Fruit fly (Drosophila melanogaster): ENCODE measurements around the gene hep.

The hep gene

dm6 chrX:13087333-13087828, 2.9 kb downstream of the hep start (continued):
- TF ChIP-seq Eip74EF (GFP tag; optimal IDR thresholded peaks at IDR 0.05) (peak in 1 of 2 experiments; percentile 67), CG31388 (GFP tag; optimal IDR thresholded peaks at IDR 0.05) (no peak), HLHmδ (GFP tag; optimal IDR thresholded peaks at IDR 0.05) (no peak), dm (GFP tag; optimal IDR thresholded peaks at IDR 0.05) (no peak), CG17328 (GFP tag; IDR thresholded peaks at IDR 0.05) (no peak), CG4707 (GFP tag; optimal IDR thresholded peaks at IDR 0.05) (peak; percentile 48), CG18764 (GFP tag; optimal IDR thresholded peaks at IDR 0.05) (no peak), CG10147 (GFP tag; optimal IDR thresholded peaks at IDR 0.05) (no peak), B-H2 (GFP tag; optimal IDR thresholded peaks at IDR 0.05) (peak; percentile 36), crol (GFP tag; IDR thresholded peaks at IDR 0.05) (peak; percentile 70), br (optimal IDR thresholded peaks at IDR 0.05) (no peak), CG10209 (GFP tag; optimal IDR thresholded peaks at IDR 0.05) (no peak), wek (GFP tag; optimal IDR thresholded peaks at IDR 0.05) (no peak), Fer2 (tag; optimal IDR thresholded peaks at IDR 0.05) (no peak), CG13775 (GFP tag; optimal IDR thresholded peaks at IDR 0.05) (no peak), CG18599 (GFP tag; optimal IDR thresholded peaks at IDR 0.05) (peak; percentile 14), CG10462 (GFP tag; optimal IDR thresholded peaks at IDR 0.05) (no peak), CG34376 (GFP tag; optimal IDR thresholded peaks at IDR 0.05) (peak; percentile 63), CG31441 (GFP tag; IDR thresholded peaks at IDR 0.05) (no peak), Gug (GFP tag; IDR thresholded peaks at IDR 0.05) (no peak), CG31224 (GFP tag; IDR thresholded peaks at IDR 0.05) (no peak), NC2β (GFP tag; optimal IDR thresholded peaks at IDR 0.05) (no peak), CG10431 (GFP tag; optimal IDR thresholded peaks at IDR 0.05) (no peak), Dek (tag; optimal IDR thresholded peaks at IDR 0.05) (no peak), ATbp (GFP tag; optimal IDR thresholded peaks at IDR 0.05) (no peak), CG12219 (GFP tag; optimal IDR thresholded peaks at IDR 0.05) (no peak), jigr1 (GFP tag; IDR thresholded peaks at IDR 0.05) (no peak), maf-S (GFP tag; optimal IDR thresholded peaks at IDR 0.05) (no peak), CG4730 (GFP tag; IDR thresholded peaks at IDR 0.05) (no peak), CG1647 (GFP tag; optimal IDR thresholded peaks at IDR 0.05) (no peak), CG8924 (tag; optimal IDR thresholded peaks at IDR 0.05) (no peak), run (tag; optimal IDR thresholded peaks at IDR 0.05) (no peak), Ets65A (GFP tag) (no peak), CG6854 (GFP tag; optimal IDR thresholded peaks at IDR 0.05) (no peak), CG4404 (GFP tag; IDR thresholded peaks at IDR 0.05) (no peak), CG15073 (GFP tag; optimal IDR thresholded peaks at IDR 0.05) (no peak), CG30431 (GFP tag; optimal IDR thresholded peaks at IDR 0.05) (no peak), cg (GFP tag; optimal IDR thresholded peaks at IDR 0.05) (peak; percentile 50), ash1 (GFP tag; optimal IDR thresholded peaks at IDR 0.05) (no peak), NfI (GFP tag; optimal IDR thresholded peaks at IDR 0.05) (peak; percentile 11), CG16815 (GFP tag; optimal IDR thresholded peaks at IDR 0.05) (no peak), sob (GFP tag; IDR thresholded peaks at IDR 0.05) (peak; percentile 47; the same call in 1 of the 2 replicates), CG7745 (tag; optimal IDR thresholded peaks at IDR 0.05) (no peak), HLH54F (GFP tag; optimal IDR thresholded peaks at IDR 0.05) (no peak), D19B (GFP tag; optimal IDR thresholded peaks at IDR 0.05) (no peak), C15 (GFP tag; IDR thresholded peaks at IDR 0.05) (no peak), CG10366 (GFP tag; IDR thresholded peaks at IDR 0.05) (no peak), Fer1 (GFP tag; optimal IDR thresholded peaks at IDR 0.05) (peak; percentile 24), cwo (GFP tag; optimal IDR thresholded peaks at IDR 0.05) (peak; percentile 26), CG3407 (GFP tag; optimal IDR thresholded peaks at IDR 0.05) (no peak), fd102C (GFP tag; optimal IDR thresholded peaks at IDR 0.05) (no peak)

Measured in whole organism, embryonic.